Fruit fly (Drosophila melanogaster) whole organism, wandering third instar larva: ENCODE measurements around the gene tutl.

ENCODE experiments used
- Dfd ChIP-seq: fragments of >200 bp; optimal IDR thresholded peaks from 2 replicates; lab custom pipeline; 2017; ENCODE audit warnings: missing biosample characterization, missing genetic modification characterization
- fru ChIP-seq: fragments of 200-800 bp; sonication (Bioruptor generic); optimal IDR thresholded peaks from 3 replicates; lab custom pipeline; 2016; ENCODE audit warnings: missing biosample characterization, mild to moderate bottlenecking, missing genetic modification characterization
- h ChIP-seq: fragments of 200-800 bp; sonication (Bioruptor generic); optimal IDR thresholded peaks from 3 replicates; lab custom pipeline; 2016; ENCODE audit warnings: missing biosample characterization, mild to moderate bottlenecking, missing genetic modification characterization

dm6 chr2L:4254945-4255344, 28.0 kb upstream of the tutl start:
- no peak for TF ChIP-seq Dfd
- TF ChIP-seq fru (GFP tag; lab: Kevin White, UChicago) = no peak
- no peak for TF ChIP-seq h
